Worm (Caenorhabditis elegans) whole organism, L4 larva: ENCODE results near the gene hum-4.

Experiments used
- F26F4.8 ChIP-seq: fragments of 200-800 bp; sonication (Bioruptor generic); conservative IDR thresholded peaks from 2 replicates; pipeline ENCODE4 v1.3.6; 2022; ENCODE audit warnings: missing genetic modification characterization, missing compliant biosample characterization
- T20F7.1 ChIP-seq: fragments of 200-800 bp; sonication (Bioruptor generic); optimal IDR thresholded peaks from 2 replicates; lab custom pipeline; 2018; ENCODE audit warnings: mild to moderate bottlenecking, missing genetic modification characterization, missing compliant biosample characterization
- T26A8.4 ChIP-seq: fragments of 200-800 bp; sonication (Bioruptor generic); IDR thresholded peaks from 2 replicates; pipeline ENCODE4 v1.3.6; 2022; ENCODE audit warnings: missing genetic modification characterization, missing compliant biosample characterization
- Y48G9A.11 ChIP-seq: fragments of 200-800 bp; sonication (Bioruptor generic); IDR thresholded peaks from 2 replicates; pipeline ENCODE4 v1.3.6; 2022; ENCODE audit warnings: missing genetic modification reagents, missing genetic modification characterization, missing compliant biosample characterization
- Y5F2A.4 ChIP-seq: fragments of 200-800 bp; sonication (Bioruptor generic); optimal IDR thresholded peaks from 2 replicates; lab custom pipeline; 2018; ENCODE audit warnings: mild to moderate bottlenecking, missing genetic modification characterization, missing compliant biosample characterization
- Y75B8A.6 ChIP-seq: fragments of 200-800 bp; sonication (Bioruptor generic); IDR thresholded peaks from 2 replicates; pipeline ENCODE4 v1.3.6; 2022; ENCODE audit warnings: missing genetic modification reagents, missing genetic modification characterization, missing compliant biosample characterization
- ZK546.5 ChIP-seq, 2 experiments: sonication (generic microtip); optimal IDR thresholded peaks; 2 replicates each; lab custom pipeline; 2017; ENCODE audit warnings: missing biosample characterization in 2 of 2, missing genetic modification characterization in 2 of 2
- aha-1 ChIP-seq: fragments of 150-350 bp; peaks from one replicate; lab custom pipeline; 2014; ENCODE audit warnings: missing biosample characterization, missing genetic modification characterization
- ama-1 ChIP-seq: fragments of 150-350 bp; optimal IDR thresholded peaks from 2 replicates; lab custom pipeline; 2014; ENCODE audit warnings: inconsistent platforms, mixed read lengths
- ceh-20 ChIP-seq: fragments of 200-800 bp; sonication (Bioruptor generic); IDR thresholded peaks from 2 replicates; pipeline ENCODE4 v1.3.6; 2022; ENCODE audit warnings: missing genetic modification reagents, missing genetic modification characterization, missing compliant biosample characterization
- ceh-28 ChIP-seq: fragments of 150-350 bp; optimal IDR thresholded peaks from 2 replicates; lab custom pipeline; 2014; ENCODE audit warnings: missing biosample characterization, missing genetic modification reagents, missing genetic modification characterization
- ceh-62 ChIP-seq: sonication (generic microtip); optimal IDR thresholded peaks from 2 replicates; lab custom pipeline; 2017; ENCODE audit warnings: missing biosample characterization, missing genetic modification characterization
- ceh-82 ChIP-seq: sonication (generic microtip); optimal IDR thresholded peaks from 2 replicates; lab custom pipeline; 2017; ENCODE audit warnings: missing biosample characterization, missing genetic modification characterization
- ces-1 ChIP-seq: fragments of 150-350 bp; sonication (generic microtip); optimal IDR thresholded peaks from 4 replicates; lab custom pipeline; 2014; ENCODE audit warnings: missing biosample characterization, missing genetic modification reagents, missing genetic modification characterization
- ctbp-1 ChIP-seq: fragments of 200-800 bp; sonication (Bioruptor generic); IDR thresholded peaks from 2 replicates; pipeline ENCODE4 v1.3.6; 2022; ENCODE audit warnings: missing genetic modification reagents, missing genetic modification characterization, missing compliant biosample characterization
- daf-19 ChIP-seq: fragments of 200-800 bp; sonication (Bioruptor generic); conservative IDR thresholded peaks from 2 replicates; pipeline ENCODE4 v1.3.6; 2022; ENCODE audit warnings: missing genetic modification characterization, missing compliant biosample characterization
- dmd-6 ChIP-seq: fragments of 200-800 bp; sonication (Bioruptor generic); IDR thresholded peaks from 2 replicates; pipeline ENCODE4 v1.3.6; 2022; ENCODE audit warnings: missing genetic modification reagents, missing genetic modification characterization, missing compliant biosample characterization
- dmd-9 ChIP-seq: fragments of 200-800 bp; sonication (Bioruptor generic); IDR thresholded peaks from 2 replicates; pipeline ENCODE4 v1.3.6; 2022; ENCODE audit warnings: missing genetic modification reagents, missing genetic modification characterization, missing compliant biosample characterization
- dpl-1 ChIP-seq: fragments of 150-350 bp; optimal IDR thresholded peaks from 2 replicates; lab custom pipeline; 2014; ENCODE audit warnings: missing biosample characterization, missing genetic modification reagents, missing genetic modification characterization
- egl-27 ChIP-seq: sonication (generic microtip); optimal IDR thresholded peaks from 3 replicates; lab custom pipeline; 2017; ENCODE audit warnings: missing biosample characterization, missing genetic modification reagents, missing genetic modification characterization
- fos-1 ChIP-seq: fragments of 150-350 bp; optimal IDR thresholded peaks from 2 replicates; lab custom pipeline; 2014; ENCODE audit warnings: missing biosample characterization, missing genetic modification characterization
- hlh-11 ChIP-seq: fragments of 200-800 bp; sonication (Bioruptor generic); optimal IDR thresholded peaks from 2 replicates; lab custom pipeline; 2018; ENCODE audit warnings: mild to moderate bottlenecking, missing genetic modification characterization, missing compliant biosample characterization
- hlh-30 ChIP-seq: sonication (generic microtip); optimal IDR thresholded peaks from 2 replicates; lab custom pipeline; 2017; ENCODE audit warnings: antibody characterized with exemption, mild to moderate bottlenecking, missing genetic modification characterization, missing compliant biosample characterization; ENCODE audit not compliant: insufficient read depth
- jun-1 ChIP-seq: fragments of 150-350 bp; optimal IDR thresholded peaks from 2 replicates; lab custom pipeline; 2014; ENCODE audit warnings: missing biosample characterization, missing genetic modification reagents, missing genetic modification characterization
- lin-13 ChIP-seq: fragments of 150-350 bp; optimal IDR thresholded peaks from 2 replicates; lab custom pipeline; 2014; ENCODE audit warnings: missing biosample characterization, missing genetic modification reagents, missing genetic modification characterization
- lin-15B ChIP-seq: fragments of 150-350 bp; sonication (generic microtip); optimal IDR thresholded peaks from 3 replicates; lab custom pipeline; 2014; ENCODE audit warnings: missing biosample characterization, missing genetic modification characterization
- lin-38 ChIP-seq: fragments of 200-800 bp; sonication (Bioruptor generic); IDR thresholded peaks from 2 replicates; pipeline ENCODE4 v1.3.6; 2022; ENCODE audit warnings: missing genetic modification reagents, missing genetic modification characterization, missing compliant biosample characterization
- lsy-2 ChIP-seq, 2 experiments: fragments of 150-350 bp in 1 of 2; sonication (generic microtip) in 1 of 2; optimal IDR thresholded peaks; 2 replicates each; lab custom pipeline; 2014 to 2017; ENCODE audit warnings: missing biosample characterization in 2 of 2, missing genetic modification characterization in 2 of 2
- mdl-1 ChIP-seq, 2 experiments: fragments of 150-350 bp in 1 of 2; sonication (generic microtip) in 1 of 2; optimal IDR thresholded peaks; 2 replicates each; lab custom pipeline; 2014 to 2017; ENCODE audit warnings: missing biosample characterization in 2 of 2, missing genetic modification characterization in 2 of 2
- mdt-29 ChIP-seq: fragments of 200-800 bp; sonication (Bioruptor generic); IDR thresholded peaks from 2 replicates; pipeline ENCODE4 v1.3.6; 2022; ENCODE audit warnings: missing genetic modification reagents, missing genetic modification characterization, missing compliant biosample characterization
- mep-1 ChIP-seq: fragments of 150-350 bp; sonication (generic microtip); optimal IDR thresholded peaks from 3 replicates; lab custom pipeline; 2014; ENCODE audit warnings: missing biosample characterization, missing genetic modification characterization
- mes-2 ChIP-seq: sonication (generic microtip); optimal IDR thresholded peaks from 2 replicates; lab custom pipeline; 2016; ENCODE audit warnings: missing genotype, mild to moderate bottlenecking, missing genetic modification characterization, missing compliant biosample characterization; ENCODE audit not compliant: poor library complexity, severe bottlenecking
- mxl-3 ChIP-seq: fragments of 200-800 bp; sonication (Bioruptor generic); optimal IDR thresholded peaks from 2 replicates; lab custom pipeline; 2018; ENCODE audit warnings: mild to moderate bottlenecking, missing genetic modification characterization, missing compliant biosample characterization
- nhr-10 ChIP-seq: fragments of 150-350 bp; optimal IDR thresholded peaks from 2 replicates; lab custom pipeline; 2014; ENCODE audit warnings: missing biosample characterization, missing genetic modification characterization
- nhr-11 ChIP-seq: fragments of 150-350 bp; optimal IDR thresholded peaks from 2 replicates; lab custom pipeline; 2014; ENCODE audit warnings: missing biosample characterization, missing genetic modification characterization
- nhr-111 ChIP-seq: fragments of 200-800 bp; sonication (Bioruptor generic); optimal IDR thresholded peaks from 2 replicates; lab custom pipeline; 2018; ENCODE audit warnings: mild to moderate bottlenecking, missing genetic modification characterization, missing compliant biosample characterization
- nhr-237 ChIP-seq: sonication (generic microtip); optimal IDR thresholded peaks from 2 replicates; lab custom pipeline; 2017; ENCODE audit warnings: missing biosample characterization, missing genetic modification characterization
- nhr-28 ChIP-seq: fragments of 150-350 bp; optimal IDR thresholded peaks from 2 replicates; lab custom pipeline; 2014; ENCODE audit warnings: missing biosample characterization, missing genetic modification characterization
- nhr-48 ChIP-seq: sonication (generic microtip); optimal IDR thresholded peaks from 2 replicates; lab custom pipeline; 2016; ENCODE audit warnings: mild to moderate bottlenecking, missing genetic modification characterization, missing compliant biosample characterization
- nhr-77 ChIP-seq: fragments of 150-350 bp; optimal IDR thresholded peaks from 2 replicates; lab custom pipeline; 2014; ENCODE audit warnings: missing biosample characterization, missing genetic modification characterization
- pqm-1 ChIP-seq: sonication (generic microtip); optimal IDR thresholded peaks from 2 replicates; lab custom pipeline; 2017; ENCODE audit warnings: missing biosample characterization, missing genetic modification characterization
- set-16 ChIP-seq: fragments of 200-800 bp; sonication (Bioruptor generic); IDR thresholded peaks from 2 replicates; pipeline ENCODE4 v1.3.6; 2022; ENCODE audit warnings: missing genetic modification reagents, missing genetic modification characterization, missing compliant biosample characterization
- spr-1 ChIP-seq: sonication (generic microtip); optimal IDR thresholded peaks from 2 replicates; lab custom pipeline; 2016; ENCODE audit warnings: mild to moderate bottlenecking, missing genetic modification characterization, missing compliant biosample characterization
- tag-97 ChIP-seq: fragments of 200-800 bp; sonication (Bioruptor generic); IDR thresholded peaks from 2 replicates; pipeline ENCODE4 v1.3.6; 2022; ENCODE audit warnings: missing genetic modification characterization, missing compliant biosample characterization
- unc-62 ChIP-seq, 3 experiments: fragments of 150-350 bp in 1 of 3; sonication (generic microtip); optimal IDR thresholded peaks in 2 of 3; peaks in 1 of 3; 1 replicate in 1 of 3; 2 replicates in 2 of 3; lab custom pipeline; 2014 to 2017; ENCODE audit warnings: missing biosample characterization in 3 of 3, missing genetic modification characterization in 3 of 3, missing genetic modification reagents in 3 of 3, missing genotype in 1 of 3
- zag-1 ChIP-seq: fragments of 150-350 bp; optimal IDR thresholded peaks from 2 replicates; lab custom pipeline; 2014; ENCODE audit warnings: missing biosample characterization, missing genetic modification characterization
- zip-11 ChIP-seq: fragments of 200-800 bp; sonication (Bioruptor generic); IDR thresholded peaks from 2 replicates; pipeline ENCODE4 v1.3.6; 2022; ENCODE audit warnings: missing genetic modification characterization, missing compliant biosample characterization

The hum-4 gene

ce11 chrX:11479321-11479863 lies 46.0 kb upstream of the hum-4 start (continued):
- peak; percentile 68 for TF ChIP-seq aha-1 (tag; lab: Kevin White, UChicago)
- peak; percentile 35 for TF ChIP-seq pqm-1 (tag; lab: Kevin White, UChicago)
- no peak for TF ChIP-seq zag-1 (tag; lab: Kevin White, UChicago)
- no peak for TF ChIP-seq lin-13
- TF ChIP-seq ctbp-1 = no peak
- TF ChIP-seq Y75B8A.6 (GFP tag; lab: Robert Waterston, UW) = no peak
- no peak for TF ChIP-seq Y5F2A.4
- TF ChIP-seq F26F4.8 (GFP tag; lab: Robert Waterston, UW) = no peak
- peak in 1 of 2 experiments; percentile 78 for TF ChIP-seq unc-62 (GFP tag; optimal IDR thresholded peaks at IDR 0.05 in 1 of 2; lab: Kevin White, UChicago)
- TF ChIP-seq unc-62 (tag; optimal IDR thresholded peaks at IDR 0.05; lab: Kevin White, UChicago) = no peak
- TF ChIP-seq mes-2 = peak; percentile 28
- no peak for TF ChIP-seq ceh-28 (tag; lab: Kevin White, UChicago)

ce11 chrX:11478758-11479157 lies 45.4 kb upstream of the hum-4 start:
- TF ChIP-seq ama-1 (peak; percentile 1), hlh-11 (peak; percentile 42), nhr-10 (peak; percentile 4), Y48G9A.11 (GFP tag; lab: Robert Waterston, UW) (no peak), aha-1 (tag; lab: Kevin White, UChicago) (peak; percentile 88), mes-2 (peak; percentile 7), nhr-48 (tag; lab: Kevin White, UChicago) (peak; percentile 14), nhr-28 (tag; lab: Kevin White, UChicago) (peak; percentile 55), lsy-2 (tag; optimal IDR thresholded peaks at IDR 0.05; lab: Kevin White, UChicago) (peak; percentile 8 to 37), ceh-20 (peak; percentile 13; the same call in 1 of the 2 replicates), hlh-30 (tag; lab: Kevin White, UChicago) (peak; percentile 87), nhr-111 (GFP tag; lab: Kevin White, UChicago) (no peak), mep-1 (tag; lab: Kevin White, UChicago) (peak; percentile 52), set-16 (GFP tag; lab: Robert Waterston, UW) (no peak), unc-62 (GFP tag; optimal IDR thresholded peaks at IDR 0.05 in 1 of 2; lab: Kevin White, UChicago) (peak in 1 of 2 experiments; percentile 99), unc-62 (tag; optimal IDR thresholded peaks at IDR 0.05; lab: Kevin White, UChicago) (no peak), mdl-1 (tag; optimal IDR thresholded peaks at IDR 0.05; lab: Kevin White, UChicago) (peak in 1 of 2 experiments; percentile 55), lin-38 (no peak), dmd-6 (GFP tag; lab: Robert Waterston, UW) (peak; percentile 10; the same call in 1 of the 2 replicates)

ce11 chrX:11477748-11478147 lies 44.4 kb upstream of the hum-4 start:
- peak; percentile 7 for TF ChIP-seq hlh-11
- no peak for TF ChIP-seq jun-1 (tag; lab: Kevin White, UChicago)
- TF ChIP-seq T20F7.1 (GFP tag; lab: Kevin White, UChicago) = no peak
- TF ChIP-seq nhr-237 (tag; lab: Kevin White, UChicago) = no peak
- TF ChIP-seq mxl-3 (GFP tag; lab: Kevin White, UChicago) = peak; percentile 3
- no peak for TF ChIP-seq nhr-28 (tag; lab: Kevin White, UChicago)
- no peak for TF ChIP-seq nhr-77
- 0 out of 2 replicates have a peak, but pooled peaks have one; percentile 29 for TF ChIP-seq T26A8.4 (GFP tag; lab: Robert Waterston, UW)
- TF ChIP-seq mdt-29 (GFP tag; lab: Robert Waterston, UW) = no peak
- TF ChIP-seq tag-97 (GFP tag; lab: Robert Waterston, UW) = no peak
- no peak for TF ChIP-seq dpl-1
- 0 out of 2 replicates have a peak, but pooled peaks have one; percentile 12 for TF ChIP-seq dmd-9 (GFP tag; lab: Robert Waterston, UW)
- TF ChIP-seq daf-19 = no peak
- no peak for TF ChIP-seq ZK546.5 (tag; optimal IDR thresholded peaks at IDR 0.05; lab: Kevin White, UChicago)
- no peak for TF ChIP-seq ceh-28 (tag; lab: Kevin White, UChicago)
- no peak for TF ChIP-seq zip-11 (GFP tag; lab: Robert Waterston, UW)
- TF ChIP-seq ceh-62 = no peak
- no peak for TF ChIP-seq ces-1
- TF ChIP-seq aha-1 (tag; lab: Kevin White, UChicago) = no peak
- TF ChIP-seq mep-1 (tag; lab: Kevin White, UChicago) = no peak
- TF ChIP-seq fos-1 = no peak
- no peak for TF ChIP-seq ceh-82
- no peak for TF ChIP-seq ctbp-1
- TF ChIP-seq nhr-48 (tag; lab: Kevin White, UChicago) = no peak
- no peak for TF ChIP-seq egl-27 (tag; lab: Kevin White, UChicago)
- TF ChIP-seq lin-15B (tag; lab: Kevin White, UChicago) = no peak
- peak; percentile 3 for TF ChIP-seq hlh-30 (tag; lab: Kevin White, UChicago)
- no peak for TF ChIP-seq ama-1
- TF ChIP-seq mes-2 = no peak
- no peak for TF ChIP-seq spr-1 (tag; lab: Kevin White, UChicago)
- TF ChIP-seq nhr-11 = no peak
